Worm (Caenorhabditis elegans) whole organism, early embryonic: Measurements from ENCODE around the gene srh-82.

ENCODE experiments used
- ama-1 ChIP-seq: fragments of 150-350 bp; optimal IDR thresholded peaks from 2 replicates; lab custom pipeline; 2014
- ets-7 ChIP-seq: sonication (generic microtip); optimal IDR thresholded peaks from 2 replicates; lab custom pipeline; 2016; ENCODE audit warnings: missing genotype, missing genetic modification characterization, missing compliant biosample characterization
- flt-1 ChIP-seq: fragments of 200-800 bp; sonication (Bioruptor generic); IDR thresholded peaks from 2 replicates; pipeline ENCODE4 v1.3.6; 2022; ENCODE audit warnings: missing genetic modification characterization, missing compliant biosample characterization
- pes-1 ChIP-seq: fragments of 200-800 bp; sonication (Bioruptor generic); IDR thresholded peaks from 2 replicates; pipeline ENCODE4 v1.3.6; 2022; ENCODE audit warnings: missing genetic modification reagents, missing genetic modification characterization, missing compliant biosample characterization
- tra-4 ChIP-seq: sonication (generic microtip); optimal IDR thresholded peaks from 2 replicates; lab custom pipeline; 2017; ENCODE audit warnings: missing genetic modification characterization, missing compliant biosample characterization

ce11 chrV:172110-172509, 27.2 kb downstream of the srh-82 start, which contains the start of gene cfap-36:
- no peak for TF ChIP-seq pes-1 (GFP tag; lab: Robert Waterston, UW)
- no peak for TF ChIP-seq ama-1
- no peak for TF ChIP-seq ets-7 (tag; lab: Kevin White, UChicago)
- TF ChIP-seq flt-1 (GFP tag; lab: Robert Waterston, UW): no peak
- TF ChIP-seq tra-4 (tag; lab: Kevin White, UChicago): no peak
